Worm (Caenorhabditis elegans) whole organism, mixed stage, embryonic: Measurements from ENCODE around the gene R13H4.5.

Experiments
- M03D4.4 ChIP-seq: sonication (generic microtip); optimal IDR thresholded peaks from 2 replicates; lab custom pipeline; 2017; ENCODE audit warnings: mild to moderate bottlenecking, missing genetic modification characterization, missing compliant biosample characterization
- bed-3 ChIP-seq: fragments of 200-800 bp; sonication (Bioruptor generic); optimal IDR thresholded peaks from 3 replicates; lab custom pipeline; 2018; ENCODE audit warnings: mild to moderate bottlenecking, missing genetic modification characterization, moderate library complexity, missing compliant biosample characterization
- blmp-1 ChIP-seq: fragments of 150-350 bp; optimal IDR thresholded peaks from 2 replicates; lab custom pipeline; 2014; ENCODE audit warnings: missing biosample characterization, missing genetic modification characterization
- ceh-39 ChIP-seq: fragments of 150-350 bp; optimal IDR thresholded peaks from 2 replicates; lab custom pipeline; 2014; ENCODE audit warnings: missing biosample characterization, missing genetic modification characterization
- ceh-43 ChIP-seq: fragments of 200-800 bp; sonication (Bioruptor generic); optimal IDR thresholded peaks from 2 replicates; lab custom pipeline; 2018; ENCODE audit warnings: mild to moderate bottlenecking, missing genetic modification characterization, moderate library complexity, missing compliant biosample characterization
- ces-1 ChIP-seq: fragments of 150-350 bp; optimal IDR thresholded peaks from 2 replicates; lab custom pipeline; 2014; ENCODE audit warnings: missing biosample characterization, missing genetic modification reagents, missing genetic modification characterization
- cnd-1 ChIP-seq: fragments of 200-800 bp; sonication (Bioruptor generic); optimal IDR thresholded peaks from 2 replicates; lab custom pipeline; 2018; ENCODE audit warnings: mild to moderate bottlenecking, missing genetic modification characterization, missing compliant biosample characterization
- drap-1 ChIP-seq: fragments of 200-800 bp; sonication (Bioruptor generic); optimal IDR thresholded peaks from 3 replicates; lab custom pipeline; 2018; ENCODE audit warnings: mild to moderate bottlenecking, missing genetic modification characterization, missing compliant biosample characterization
- elt-1 ChIP-seq: sonication (generic microtip); optimal IDR thresholded peaks from 2 replicates; lab custom pipeline; 2017; ENCODE audit warnings: missing genetic modification characterization, mild to moderate bottlenecking, missing compliant biosample characterization, antibody characterized with exemption, moderate library complexity, borderline replicate concordance; ENCODE audit not compliant: insufficient read depth
- elt-3 ChIP-seq: fragments of 150-350 bp; optimal IDR thresholded peaks from 2 replicates; lab custom pipeline; 2014; ENCODE audit warnings: missing biosample characterization, missing genetic modification characterization
- ham-2 ChIP-seq: fragments of 200-800 bp; sonication (Bioruptor generic); optimal IDR thresholded peaks from 2 replicates; lab custom pipeline; 2018; ENCODE audit warnings: mild to moderate bottlenecking, missing genetic modification characterization, missing compliant biosample characterization
- lin-13 ChIP-seq: fragments of 150-350 bp; optimal IDR thresholded peaks from 2 replicates; lab custom pipeline; 2014; ENCODE audit warnings: missing biosample characterization, missing genetic modification characterization
- lin-32 ChIP-seq: fragments of 200-800 bp; sonication (Bioruptor generic); optimal IDR thresholded peaks from 2 replicates; lab custom pipeline; 2018; ENCODE audit warnings: mild to moderate bottlenecking, missing genetic modification characterization, missing compliant biosample characterization
- lsy-2 ChIP-seq: fragments of 150-350 bp; optimal IDR thresholded peaks from 2 replicates; lab custom pipeline; 2014; ENCODE audit warnings: missing biosample characterization, missing genetic modification characterization
- mab-5 ChIP-seq: fragments of 150-350 bp; optimal IDR thresholded peaks from 2 replicates; lab custom pipeline; 2014; ENCODE audit warnings: missing biosample characterization, missing genetic modification characterization
- mep-1 ChIP-seq: fragments of 150-350 bp; optimal IDR thresholded peaks from 2 replicates; lab custom pipeline; 2017; ENCODE audit warnings: missing biosample characterization, missing genetic modification reagents, missing genetic modification characterization, inconsistent platforms
- mls-2 ChIP-seq: sonication (generic microtip); optimal IDR thresholded peaks from 2 replicates; lab custom pipeline; 2016; ENCODE audit warnings: mild to moderate bottlenecking, missing genetic modification characterization, moderate library complexity, missing compliant biosample characterization
- nhr-12 ChIP-seq: fragments of 150-350 bp; optimal IDR thresholded peaks from 2 replicates; lab custom pipeline; 2014; ENCODE audit warnings: missing biosample characterization, missing genetic modification characterization
- nhr-2 ChIP-seq: fragments of 150-350 bp; optimal IDR thresholded peaks from 2 replicates; lab custom pipeline; 2014; ENCODE audit warnings: missing biosample characterization, missing genetic modification characterization
- nhr-237 ChIP-seq: fragments of 150-350 bp; optimal IDR thresholded peaks from 2 replicates; lab custom pipeline; 2014; ENCODE audit warnings: missing biosample characterization, missing genetic modification characterization
- nhr-28 ChIP-seq: fragments of 150-350 bp; optimal IDR thresholded peaks from 2 replicates; lab custom pipeline; 2014; ENCODE audit warnings: missing biosample characterization, missing genetic modification characterization
- pha-4 ChIP-seq: fragments of 150-350 bp; optimal IDR thresholded peaks from 2 replicates; lab custom pipeline; 2018; ENCODE audit warnings: missing biosample characterization, missing genetic modification reagents, missing genetic modification characterization
- sem-2 ChIP-seq: fragments of 200-800 bp; sonication (Bioruptor generic); optimal IDR thresholded peaks from 2 replicates; lab custom pipeline; 2018; ENCODE audit warnings: mild to moderate bottlenecking, missing genetic modification characterization, missing compliant biosample characterization
- sptf-1 ChIP-seq: sonication (generic microtip); optimal IDR thresholded peaks from 2 replicates; lab custom pipeline; 2017; ENCODE audit warnings: mild to moderate bottlenecking, missing genetic modification characterization, moderate library complexity, missing compliant biosample characterization
- tbx-8 ChIP-seq: fragments of 200-800 bp; sonication (Bioruptor generic); optimal IDR thresholded peaks from 2 replicates; lab custom pipeline; 2018; ENCODE audit warnings: mild to moderate bottlenecking, missing genetic modification characterization, moderate library complexity, missing compliant biosample characterization
- unc-120 ChIP-seq: sonication (generic microtip); optimal IDR thresholded peaks from 2 replicates; lab custom pipeline; 2017; ENCODE audit warnings: missing genetic modification characterization, missing compliant biosample characterization; ENCODE audit not compliant: poor library complexity, severe bottlenecking
- unc-39 ChIP-seq: fragments of 150-350 bp; optimal IDR thresholded peaks from 2 replicates; lab custom pipeline; 2014; ENCODE audit warnings: missing biosample characterization, missing genetic modification characterization
- unc-62 ChIP-seq: fragments of 150-350 bp; optimal IDR thresholded peaks from 2 replicates; lab custom pipeline; 2014; ENCODE audit warnings: missing biosample characterization, missing genetic modification reagents, missing genetic modification characterization
- zip-8 ChIP-seq: fragments of 150-350 bp; optimal IDR thresholded peaks from 2 replicates; lab custom pipeline; 2014; ENCODE audit warnings: missing biosample characterization, missing genetic modification characterization
- ztf-11 ChIP-seq: fragments of 150-350 bp; optimal IDR thresholded peaks from 2 replicates; lab custom pipeline; 2014; ENCODE audit warnings: missing biosample characterization, missing genetic modification characterization

The R13H4.5 gene

DNA sequence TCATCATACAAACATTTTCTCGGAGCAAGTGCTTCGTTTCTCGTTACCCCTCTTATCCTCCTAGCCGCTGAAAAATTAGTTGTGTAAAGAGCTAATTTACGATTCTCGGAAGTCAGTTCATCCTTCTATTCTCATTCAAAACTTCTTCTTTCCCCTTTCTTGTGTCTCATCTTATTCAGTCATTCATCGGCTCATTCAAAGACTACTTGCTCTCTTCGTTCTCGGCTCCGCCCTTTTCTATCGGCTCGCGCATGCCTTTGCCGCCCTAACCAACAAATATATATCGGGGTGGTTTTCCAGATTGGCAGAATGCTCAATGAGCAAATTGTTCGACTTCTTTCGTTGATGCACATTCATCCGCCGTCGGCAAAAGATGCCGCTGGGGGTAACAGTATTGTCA, at the start of gene R13H4.5:
Gene R13H4.5 (plus strand): TSS at position 301 of the 400 bp plus-strand sequence.
- no peak for TF ChIP-seq sem-2 (GFP tag; lab: Kevin White, UChicago)
- TF ChIP-seq blmp-1, result no peak
- no peak for TF ChIP-seq unc-62 (GFP tag; lab: Kevin White, UChicago)
- no peak for TF ChIP-seq zip-8 (tag; lab: Kevin White, UChicago)
- no peak for TF ChIP-seq sptf-1 (tag; lab: Kevin White, UChicago)
- no peak for TF ChIP-seq elt-3 (tag; lab: Kevin White, UChicago)
- TF ChIP-seq, all 35 proteins: peak for 0

- TF ChIP-seq nhr-12 (tag; lab: Kevin White, UChicago) (no peak), sptf-1 (tag; lab: Kevin White, UChicago) (no peak), ceh-39 (tag; lab: Kevin White, UChicago) (no peak), ham-2 (GFP tag; lab: Kevin White, UChicago) (no peak), unc-62 (GFP tag; lab: Kevin White, UChicago) (no peak), unc-120 (tag; lab: Kevin White, UChicago) (no peak), cnd-1 (tag; lab: Kevin White, UChicago) (no peak), zip-8 (tag; lab: Kevin White, UChicago) (no peak), bed-3 (GFP tag; lab: Kevin White, UChicago) (no peak), nhr-2 (tag; lab: Kevin White, UChicago) (no peak), ceh-43 (GFP tag; lab: Kevin White, UChicago) (no peak), lin-13 (tag; lab: Kevin White, UChicago) (no peak), mab-5 (no peak), nhr-237 (tag; lab: Kevin White, UChicago) (no peak), M03D4.4 (tag; lab: Kevin White, UChicago) (no peak)
These were observed 48.6 kb upstream of the R13H4.5 start, which contains the start of gene D2023.3 for ce11 chrV:11811921-11812320. Gene D2023.3, minus strand, starts transcription at chrV:11812021.

DNA sequence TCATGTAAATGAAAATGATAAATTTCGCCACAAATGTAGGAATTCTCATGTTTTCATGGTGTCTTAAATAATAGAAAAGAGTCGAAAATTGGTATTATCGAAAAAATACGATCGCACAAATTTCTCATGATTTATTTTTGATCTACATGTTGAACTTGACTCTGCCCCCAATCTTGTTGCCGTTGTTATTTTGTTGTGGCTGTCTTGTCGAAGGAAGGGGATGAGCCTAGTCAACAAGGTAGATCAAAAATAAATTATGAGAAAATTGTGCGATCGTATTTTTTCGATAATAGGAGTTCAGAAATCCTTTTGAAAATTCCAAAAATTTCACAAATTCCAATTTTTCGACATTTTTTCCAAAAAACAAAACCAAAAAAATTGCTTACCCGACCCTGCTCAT, 44.9 kb upstream of the R13H4.5 start:
- TF ChIP-seq nhr-28 (tag; lab: Kevin White, UChicago) (no peak), nhr-237 (tag; lab: Kevin White, UChicago) (no peak), ztf-11 (no peak), lin-32 (no peak), pha-4 (no peak), ham-2 (GFP tag; lab: Kevin White, UChicago) (no peak), mls-2 (tag; lab: Kevin White, UChicago) (no peak), lin-13 (tag; lab: Kevin White, UChicago) (no peak), blmp-1 (no peak), unc-62 (GFP tag; lab: Kevin White, UChicago) (no peak), sem-2 (GFP tag; lab: Kevin White, UChicago) (no peak), nhr-2 (tag; lab: Kevin White, UChicago) (no peak), elt-1 (tag; lab: Kevin White, UChicago) (no peak), unc-120 (tag; lab: Kevin White, UChicago) (no peak), unc-39 (no peak), ces-1 (no peak), mep-1 (tag; lab: Kevin White, UChicago) (no peak), M03D4.4 (tag; lab: Kevin White, UChicago) (no peak), elt-3 (tag; lab: Kevin White, UChicago) (no peak)
- TF ChIP-seq, all 35 proteins: peak for 0

- TF ChIP-seq unc-39 (no peak), unc-120 (tag; lab: Kevin White, UChicago) (no peak), M03D4.4 (tag; lab: Kevin White, UChicago) (no peak), mls-2 (tag; lab: Kevin White, UChicago) (no peak), bed-3 (GFP tag; lab: Kevin White, UChicago) (no peak), nhr-237 (tag; lab: Kevin White, UChicago) (no peak), lsy-2 (tag; lab: Kevin White, UChicago) (no peak), mep-1 (tag; lab: Kevin White, UChicago) (no peak), ces-1 (no peak), unc-62 (GFP tag; lab: Kevin White, UChicago) (no peak), sem-2 (GFP tag; lab: Kevin White, UChicago) (no peak), tbx-8 (GFP tag; lab: Kevin White, UChicago) (no peak), elt-3 (tag; lab: Kevin White, UChicago) (no peak), drap-1 (no peak), elt-1 (tag; lab: Kevin White, UChicago) (no peak), ztf-11 (no peak)
These were observed 43.2 kb upstream of the R13H4.5 start for ce11 chrV:11817263-11817726.
